Worm (Caenorhabditis elegans) whole organism, late embryonic: ENCODE data around the gene jmjd-1.1.
A peak's percentile ranks its signal among the peaks of the same experiment; 100 is the strongest.
"Not testable (repeated sequence)": the region's sequence is repeated elsewhere in the genome, so short reads cannot be mapped to it uniquely, and the experiment has no call there.

ENCODE experiments used
- C08G9.2 ChIP-seq: sonication (generic microtip); optimal IDR thresholded peaks from 2 replicates; lab custom pipeline; 2016; ENCODE audit warnings: mild to moderate bottlenecking, missing genetic modification characterization, moderate library complexity, missing compliant biosample characterization
- C38D4.7 ChIP-seq: fragments of 200-800 bp; sonication (Bioruptor generic); optimal IDR thresholded peaks from 2 replicates; lab custom pipeline; 2018; ENCODE audit warnings: mild to moderate bottlenecking, missing genetic modification characterization, moderate library complexity, missing compliant biosample characterization
- K02D7.2 ChIP-seq: sonication (generic microtip); optimal IDR thresholded peaks from 2 replicates; lab custom pipeline; 2017; ENCODE audit warnings: mild to moderate bottlenecking, missing genetic modification characterization, missing compliant biosample characterization
- K09A11.1 ChIP-seq: sonication (generic microtip); optimal IDR thresholded peaks from 2 replicates; lab custom pipeline; 2017; ENCODE audit warnings: antibody characterized with exemption, mild to moderate bottlenecking, missing genetic modification characterization, missing compliant biosample characterization; ENCODE audit not compliant: insufficient read depth
- T23F11.4 ChIP-seq: fragments of 200-800 bp; sonication (Bioruptor generic); optimal IDR thresholded peaks from 2 replicates; lab custom pipeline; 2018; ENCODE audit warnings: mild to moderate bottlenecking, missing genetic modification characterization, missing compliant biosample characterization
- Y22D7AL.16 ChIP-seq: sonication (generic microtip); optimal IDR thresholded peaks from 2 replicates; lab custom pipeline; 2016; ENCODE audit warnings: missing genetic modification characterization, missing compliant biosample characterization
- ceh-14 ChIP-seq: sonication (generic microtip); optimal IDR thresholded peaks from 2 replicates; lab custom pipeline; 2016; ENCODE audit warnings: missing genotype, missing genetic modification characterization, missing compliant biosample characterization
- ceh-18 ChIP-seq: sonication (generic microtip); optimal IDR thresholded peaks from 2 replicates; lab custom pipeline; 2016; ENCODE audit warnings: missing genetic modification characterization, missing compliant biosample characterization
- ceh-19 ChIP-seq: fragments of 200-800 bp; sonication (Bioruptor generic); optimal IDR thresholded peaks from 2 replicates; lab custom pipeline; 2018; ENCODE audit warnings: mild to moderate bottlenecking, missing genetic modification characterization, missing compliant biosample characterization
- ceh-22 ChIP-seq: sonication (generic microtip); optimal IDR thresholded peaks from 2 replicates; lab custom pipeline; 2017; ENCODE audit warnings: missing biosample characterization, missing genetic modification characterization
- ceh-30 ChIP-seq: fragments of 150-350 bp; optimal IDR thresholded peaks from 2 replicates; lab custom pipeline; 2014; ENCODE audit warnings: missing biosample characterization, missing genetic modification characterization
- ceh-31 ChIP-seq: sonication (generic microtip); optimal IDR thresholded peaks from 2 replicates; lab custom pipeline; 2016; ENCODE audit warnings: missing genetic modification characterization, missing compliant biosample characterization
- ceh-34 ChIP-seq: sonication (generic microtip); optimal IDR thresholded peaks from 2 replicates; lab custom pipeline; 2016; ENCODE audit warnings: mild to moderate bottlenecking, missing genetic modification characterization, missing compliant biosample characterization
- ceh-45 ChIP-seq: fragments of 200-800 bp; sonication (Bioruptor generic); IDR thresholded peaks from 2 replicates; pipeline ENCODE4 v1.3.6; 2022; ENCODE audit warnings: missing genetic modification reagents, missing genetic modification characterization, missing compliant biosample characterization
- ceh-48 ChIP-seq: sonication (generic microtip); optimal IDR thresholded peaks from 2 replicates; lab custom pipeline; 2016; ENCODE audit warnings: missing genetic modification characterization, inconsistent platforms, missing compliant biosample characterization
- ceh-6 ChIP-seq: fragments of 200-800 bp; sonication (Bioruptor generic); optimal IDR thresholded peaks from 2 replicates; lab custom pipeline; 2018; ENCODE audit warnings: mild to moderate bottlenecking, missing genetic modification characterization, missing compliant biosample characterization
- dmd-4 ChIP-seq: sonication (generic microtip); optimal IDR thresholded peaks from 2 replicates; lab custom pipeline; 2016; ENCODE audit warnings: borderline replicate concordance, missing genetic modification characterization, missing compliant biosample characterization
- dve-1 ChIP-seq: sonication (generic microtip); optimal IDR thresholded peaks from 2 replicates; lab custom pipeline; 2017; ENCODE audit warnings: antibody characterized with exemption, mild to moderate bottlenecking, missing genetic modification characterization, missing compliant biosample characterization
- elt-2 ChIP-seq: sonication (generic microtip); optimal IDR thresholded peaks from 2 replicates; lab custom pipeline; 2016; ENCODE audit warnings: missing genetic modification reagents, missing genetic modification characterization, missing compliant biosample characterization
- ets-4 ChIP-seq: sonication (generic microtip); optimal IDR thresholded peaks from 2 replicates; lab custom pipeline; 2016; ENCODE audit warnings: missing genetic modification characterization, missing compliant biosample characterization
- gmeb-2 ChIP-seq: sonication (generic microtip); optimal IDR thresholded peaks from 2 replicates; lab custom pipeline; 2016; ENCODE audit warnings: missing genetic modification characterization, inconsistent platforms, missing compliant biosample characterization
- hlh-13 ChIP-seq: fragments of 200-800 bp; sonication (Bioruptor generic); optimal IDR thresholded peaks from 2 replicates; lab custom pipeline; 2018; ENCODE audit warnings: mild to moderate bottlenecking, missing genetic modification characterization, missing compliant biosample characterization
- hlh-30 ChIP-seq: sonication (generic microtip); optimal IDR thresholded peaks from 2 replicates; lab custom pipeline; 2017; ENCODE audit warnings: antibody characterized with exemption, missing genetic modification characterization, missing compliant biosample characterization; ENCODE audit not compliant: insufficient read depth
- hlh-8 ChIP-seq: sonication (generic microtip); optimal IDR thresholded peaks from 2 replicates; lab custom pipeline; 2016; ENCODE audit warnings: missing genotype, missing genetic modification characterization, missing compliant biosample characterization
- lin-11 ChIP-seq: fragments of 200-800 bp; sonication (Bioruptor generic); optimal IDR thresholded peaks from 2 replicates; lab custom pipeline; 2018; ENCODE audit warnings: mild to moderate bottlenecking, missing genetic modification characterization, missing compliant biosample characterization
- madf-2 ChIP-seq: sonication (generic microtip); optimal IDR thresholded peaks from 2 replicates; lab custom pipeline; 2017; ENCODE audit warnings: missing genetic modification characterization, missing compliant biosample characterization
- nfya-1 ChIP-seq: sonication (generic microtip); optimal IDR thresholded peaks from 2 replicates; lab custom pipeline; 2017; ENCODE audit warnings: missing genetic modification characterization, mild to moderate bottlenecking, missing compliant biosample characterization, antibody characterized with exemption, moderate library complexity
- nhr-11 ChIP-seq: fragments of 150-350 bp; optimal IDR thresholded peaks from 2 replicates; lab custom pipeline; 2014; ENCODE audit warnings: missing biosample characterization, missing genetic modification characterization
- nhr-232 ChIP-seq: sonication (generic microtip); optimal IDR thresholded peaks from 2 replicates; lab custom pipeline; 2016; ENCODE audit warnings: missing genetic modification characterization, missing compliant biosample characterization
- odd-2 ChIP-seq: sonication (generic microtip); optimal IDR thresholded peaks from 2 replicates; lab custom pipeline; 2017; ENCODE audit warnings: antibody characterized with exemption, mild to moderate bottlenecking, missing genetic modification characterization, missing compliant biosample characterization
- pat-9 ChIP-seq: fragments of 200-800 bp; sonication (Bioruptor generic); optimal IDR thresholded peaks from 2 replicates; lab custom pipeline; 2018; ENCODE audit warnings: mild to moderate bottlenecking, missing genetic modification characterization, moderate library complexity, missing compliant biosample characterization
- pha-2 ChIP-seq: sonication (generic microtip); optimal IDR thresholded peaks from 2 replicates; lab custom pipeline; 2017; ENCODE audit warnings: mild to moderate bottlenecking, missing genetic modification characterization, missing compliant biosample characterization
- ref-2 ChIP-seq: sonication (generic microtip); optimal IDR thresholded peaks from 2 replicates; lab custom pipeline; 2016; ENCODE audit warnings: missing genetic modification characterization, missing compliant biosample characterization
- rnt-1 ChIP-seq: sonication (generic microtip); optimal IDR thresholded peaks from 2 replicates; lab custom pipeline; 2016; ENCODE audit warnings: missing genetic modification characterization, missing compliant biosample characterization
- sdc-2 ChIP-seq: sonication (generic microtip); optimal IDR thresholded peaks from 2 replicates; lab custom pipeline; 2016; ENCODE audit warnings: missing genotype, missing genetic modification characterization, missing compliant biosample characterization
- sox-2 ChIP-seq: fragments of 200-800 bp; sonication (Bioruptor generic); IDR thresholded peaks from 2 replicates; pipeline ENCODE4 v1.3.6; 2022; ENCODE audit warnings: missing genetic modification reagents, missing genetic modification characterization, missing compliant biosample characterization
- sox-4 ChIP-seq: sonication (generic microtip); optimal IDR thresholded peaks from 2 replicates; lab custom pipeline; 2017; ENCODE audit warnings: mild to moderate bottlenecking, missing genetic modification characterization, inconsistent platforms, missing compliant biosample characterization
- tbx-2 ChIP-seq: sonication (generic microtip); optimal IDR thresholded peaks from 2 replicates; lab custom pipeline; 2016; ENCODE audit warnings: missing genetic modification characterization, missing compliant biosample characterization
- tbx-7 ChIP-seq: sonication (generic microtip); optimal IDR thresholded peaks from 2 replicates; lab custom pipeline; 2016; ENCODE audit warnings: missing genotype, missing genetic modification characterization, missing compliant biosample characterization
- unc-3 ChIP-seq, 2 experiments: fragments of 200-800 bp in 1 of 2; sonication (Bioruptor generic) in 1 of 2; sonication (generic microtip) in 1 of 2; conservative IDR thresholded peaks in 1 of 2; optimal IDR thresholded peaks in 1 of 2; 2 replicates each; pipeline versions ENCODE4 v1.3.6 to Lab custom; 2016 to 2022; ENCODE audit warnings: missing compliant biosample characterization in 2 of 2, missing genetic modification characterization in 2 of 2, missing genetic modification reagents in 1 of 2
- unc-42 ChIP-seq: sonication (generic microtip); optimal IDR thresholded peaks from 2 replicates; lab custom pipeline; 2016; ENCODE audit warnings: missing genotype, missing genetic modification characterization, missing compliant biosample characterization
- unc-55 ChIP-seq: sonication (generic microtip); optimal IDR thresholded peaks from 2 replicates; lab custom pipeline; 2017; ENCODE audit warnings: missing biosample characterization, missing genetic modification reagents, missing genetic modification characterization
- unc-86 ChIP-seq: sonication (generic microtip); optimal IDR thresholded peaks from 2 replicates; lab custom pipeline; 2016; ENCODE audit warnings: missing genetic modification characterization, missing compliant biosample characterization
- zip-5 ChIP-seq: sonication (generic microtip); optimal IDR thresholded peaks from 2 replicates; lab custom pipeline; 2016; ENCODE audit warnings: missing genetic modification characterization, missing compliant biosample characterization
- ztf-16 ChIP-seq: sonication (generic microtip); optimal IDR thresholded peaks from 2 replicates; lab custom pipeline; 2017; ENCODE audit warnings: missing genetic modification characterization, missing compliant biosample characterization

jmjd-1.1 gene

ce11 chrII:11806256-11806655 lies at the start of gene jmjd-1.1:
Gene jmjd-1.1 (plus strand): TSS chrII:11806556.
- TF ChIP-seq T23F11.4 (GFP tag; lab: Kevin White, UChicago) (no peak), tbx-2 (no peak), ceh-6 (GFP tag; lab: Kevin White, UChicago) (no peak), ceh-30 (tag; lab: Kevin White, UChicago) (no peak), nfya-1 (no peak), gmeb-2 (tag; lab: Kevin White, UChicago) (no peak), hlh-13 (GFP tag; lab: Kevin White, UChicago) (no peak), C08G9.2 (no peak), pat-9 (tag; lab: Kevin White, UChicago) (no peak), zip-5 (tag; lab: Kevin White, UChicago) (no peak), ets-4 (tag; lab: Kevin White, UChicago) (no peak), Y22D7AL.16 (no peak), ztf-16 (tag; lab: Kevin White, UChicago) (no peak), sdc-2 (tag; lab: Kevin White, UChicago) (no peak), K09A11.1 (tag; lab: Kevin White, UChicago) (no peak), madf-2 (tag; lab: Kevin White, UChicago) (no peak), sox-4 (tag; lab: Kevin White, UChicago) (no peak), nhr-232 (tag; lab: Kevin White, UChicago) (no peak), pha-2 (tag; lab: Kevin White, UChicago) (no peak), dmd-4 (no peak)

ce11 chrII:11756684-11757107 lies 49.7 kb upstream of the jmjd-1.1 start:
- no peak for TF ChIP-seq hlh-8 (tag; lab: Kevin White, UChicago)
- peak; percentile 96 for TF ChIP-seq ceh-30 (tag; lab: Kevin White, UChicago)
- TF ChIP-seq odd-2 = no peak

DNA sequence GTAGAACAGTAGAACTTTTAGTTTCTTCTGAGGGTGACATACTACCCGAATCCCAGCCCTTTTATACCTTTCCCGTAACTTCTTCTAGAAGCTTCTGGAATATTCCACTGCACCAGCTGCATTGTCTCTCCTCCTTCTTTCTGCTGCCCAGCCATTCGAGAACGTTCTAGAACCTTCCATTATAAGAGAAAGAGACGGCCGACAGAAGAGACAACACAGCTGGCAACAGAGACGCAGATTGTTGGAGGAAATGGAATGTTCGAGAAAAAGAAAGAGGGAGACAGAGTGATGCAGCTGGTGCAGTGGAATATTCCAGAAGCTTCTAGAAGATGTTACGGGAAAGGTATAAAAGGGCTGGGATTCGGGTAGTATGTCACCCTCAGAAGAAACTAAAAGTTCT lies 47.1 kb upstream of the jmjd-1.1 start, which contains the start of the genes F44E5.4 and F44E5.5:
Gene F44E5.4 (minus strand): TSS at position 35 of the 400 bp plus-strand sequence.
Gene F44E5.5 (plus strand): TSS at position 386 of the 400 bp plus-strand sequence.
- TF ChIP-seq tbx-2 = peak; percentile 46
- peak; percentile 59 for TF ChIP-seq rnt-1 (tag; lab: Kevin White, UChicago)
- peak; percentile 95 for TF ChIP-seq sox-2 (GFP tag; lab: Robert Waterston, UW)
- peak; percentile 48 for TF ChIP-seq dve-1 (tag; lab: Kevin White, UChicago)
- peak; percentile 55 for TF ChIP-seq K02D7.2
- peak; percentile 76 for TF ChIP-seq pha-2 (tag; lab: Kevin White, UChicago)
- peak; percentile 9 for TF ChIP-seq unc-42 (tag; lab: Kevin White, UChicago)
- peak; percentile 75 for TF ChIP-seq ets-4 (tag; lab: Kevin White, UChicago)
- TF ChIP-seq ceh-48 (tag; lab: Kevin White, UChicago) = peak; percentile 10
- peak; percentile 56 for TF ChIP-seq hlh-30
- TF ChIP-seq unc-55 = peak; percentile 86
- TF ChIP-seq tbx-7 (tag; lab: Kevin White, UChicago) = peak; percentile 23
- peak; percentile 5 for TF ChIP-seq C08G9.2
- TF ChIP-seq lin-11 = peak; percentile 17
- TF ChIP-seq hlh-8 (tag; lab: Kevin White, UChicago) = peak; percentile 50
- TF ChIP-seq nfya-1 = peak; percentile 86
- TF ChIP-seq ceh-19 (GFP tag; lab: Kevin White, UChicago) = peak; percentile 69
- peak; percentile 80 for TF ChIP-seq nhr-11 (tag; lab: Kevin White, UChicago)
- TF ChIP-seq elt-2 (tag; lab: Kevin White, UChicago) = peak; percentile 29
- TF ChIP-seq sox-4 (tag; lab: Kevin White, UChicago) = peak; percentile 64
- peak; percentile 65; the same call in 1 of the 2 replicates for TF ChIP-seq ceh-45 (GFP tag; lab: Robert Waterston, UW)
- peak; percentile 5 for TF ChIP-seq ceh-14 (tag; lab: Kevin White, UChicago)
- peak; percentile 67 for TF ChIP-seq T23F11.4 (GFP tag; lab: Kevin White, UChicago)
- TF ChIP-seq gmeb-2 (tag; lab: Kevin White, UChicago) = peak; percentile 84
- peak; percentile 55 for TF ChIP-seq unc-86 (tag; lab: Kevin White, UChicago)
- peak; percentile 26 for TF ChIP-seq C38D4.7 (GFP tag; lab: Kevin White, UChicago)
- TF ChIP-seq pat-9 (tag; lab: Kevin White, UChicago) = peak; percentile 46
- peak; percentile 78 for TF ChIP-seq Y22D7AL.16
- peak; percentile 76 for TF ChIP-seq ceh-31 (tag; lab: Kevin White, UChicago)
- TF ChIP-seq ref-2 (tag; lab: Kevin White, UChicago) = peak; percentile 85
- peak; percentile 68 for TF ChIP-seq ceh-18 (tag; lab: Kevin White, UChicago)
- peak; percentile 40 for TF ChIP-seq dmd-4
- TF ChIP-seq ceh-34 (tag; lab: Kevin White, UChicago) = peak; percentile 81
- TF ChIP-seq madf-2 (tag; lab: Kevin White, UChicago) = peak; percentile 82
- TF ChIP-seq unc-3 (GFP tag; conservative IDR thresholded peaks at IDR 0.05; lab: Robert Waterston, UW) = peak; percentile 79
- TF ChIP-seq unc-3 (tag; optimal IDR thresholded peaks at IDR 0.05; lab: Kevin White, UChicago) = not testable (repeated sequence)
- peak; percentile 48 for TF ChIP-seq ceh-22 (tag; lab: Kevin White, UChicago)
